Worm (Caenorhabditis elegans): ENCODE data around the gene C28D4.4.
A peak's percentile ranks its signal among the peaks of the same experiment; 100 is the strongest.

C28D4.4 gene

DNA sequence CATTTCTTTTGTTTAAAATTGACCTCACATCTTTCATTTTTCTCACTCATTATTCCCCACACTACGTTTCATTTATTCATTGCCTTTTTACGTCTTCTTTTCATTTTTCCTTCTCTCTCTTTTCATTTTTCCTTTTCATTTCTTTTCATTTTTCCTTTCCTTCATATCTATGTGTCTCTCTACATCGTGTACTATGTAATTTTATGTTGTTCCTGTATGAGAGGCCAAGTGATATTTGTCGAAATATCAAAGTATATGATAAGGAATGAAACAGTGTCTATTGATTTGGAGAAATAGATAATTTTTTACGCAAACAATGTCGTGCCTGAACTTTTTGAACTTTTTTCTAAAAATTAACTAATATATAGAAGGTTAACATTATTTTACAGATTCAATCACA is 28.3 kb downstream of the C28D4.4 start (continued):
- TF ChIP-seq nhr-28 (tag; optimal IDR thresholded peaks at IDR 0.05) (peak; percentile 90), dpl-1 (GFP tag; optimal IDR thresholded peaks at IDR 0.05) (no peak), F49E8.2 (tag; optimal IDR thresholded peaks at IDR 0.05; ENCODE audit: borderline replicate concordance) (no peak), lin-39 (tag; optimal IDR thresholded peaks at IDR 0.05) (no peak), vab-7 (GFP tag; IDR thresholded peaks at IDR 0.05) (no peak), nhr-77 (tag; optimal IDR thresholded peaks at IDR 0.05) (peak; percentile 74), lim-7 (GFP tag; IDR thresholded peaks at IDR 0.05) (no peak), fos-1 (tag; optimal IDR thresholded peaks at IDR 0.05) (no peak), dmd-6 (GFP tag; IDR thresholded peaks at IDR 0.05) (peak; percentile 80), lsy-2 (tag; optimal IDR thresholded peaks at IDR 0.05) (peak in 1 of 2 experiments; percentile 53)

ce11 chrIV:9714264-9714663 is 30.5 kb downstream of the C28D4.4 start:
- no peak for TF ChIP-seq lsy-2 (tag; optimal IDR thresholded peaks at IDR 0.05)
- TF ChIP-seq nhr-42 (GFP tag; IDR thresholded peaks at IDR 0.05), result no peak
- TF ChIP-seq F49E8.2 (tag; optimal IDR thresholded peaks at IDR 0.05; ENCODE audit: borderline replicate concordance), result no peak
- no peak for TF ChIP-seq hmg-1.1 (GFP tag; IDR thresholded peaks at IDR 0.05)
- TF ChIP-seq zip-11 (GFP tag; IDR thresholded peaks at IDR 0.05), result no peak
- no peak for TF ChIP-seq ztf-11 (tag; optimal IDR thresholded peaks at IDR 0.05)
- TF ChIP-seq unc-62 (GFP tag; optimal IDR thresholded peaks at IDR 0.05 in 1 of 2), result peak in 1 of 2 experiments; percentile 94
- TF ChIP-seq unc-62 (tag; optimal IDR thresholded peaks at IDR 0.05), result no peak
- TF ChIP-seq ceh-32 (tag; optimal IDR thresholded peaks at IDR 0.05; ENCODE audit: poor library complexity), result no peak

ce11 chrIV:9712782-9713181 is 32.0 kb downstream of the C28D4.4 start, which contains the start of gene K01H12.4:
K01H12.4 (plus strand) TSS chrIV:9713082.
- TF ChIP-seq fkh-10 (GFP tag; optimal IDR thresholded peaks at IDR 0.05) (no peak), T26A8.4 (GFP tag; IDR thresholded peaks at IDR 0.05) (no peak), aha-1 (tag) (peak; percentile 28)

ce11 chrIV:9709887-9710286 is 34.9 kb downstream of the C28D4.4 start, which contains the start of gene nhr-38:
nhr-38 (plus strand) TSS chrIV:9710187.
- peak in 1 of 2 experiments; percentile 41 for TF ChIP-seq unc-62 (GFP tag; optimal IDR thresholded peaks at IDR 0.05 in 1 of 2)
- TF ChIP-seq unc-62 (tag; optimal IDR thresholded peaks at IDR 0.05), result no peak
- no peak for TF ChIP-seq hif-1 (tag; optimal IDR thresholded peaks at IDR 0.05)

DNA sequence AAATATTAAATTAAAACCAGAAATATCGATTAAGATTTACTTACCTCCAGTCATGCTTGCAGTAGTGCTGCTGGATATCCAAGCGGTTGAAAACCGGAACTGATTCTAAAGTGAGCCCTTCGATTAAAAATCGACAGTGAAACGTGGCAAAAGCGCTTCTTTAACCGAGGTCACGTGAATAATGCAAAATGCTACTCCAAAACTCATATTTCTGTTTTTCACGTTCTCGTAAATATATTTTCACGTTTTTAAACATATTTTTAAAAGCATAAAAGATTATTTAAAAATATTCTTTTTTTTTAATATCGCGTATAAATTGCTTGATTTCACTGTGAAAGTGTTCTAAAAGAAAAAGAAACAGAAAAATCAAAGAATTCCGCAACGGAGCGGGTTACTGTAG is 35.6 kb downstream of the C28D4.4 start, which contains the start of gene ant-1.3:
Gene ant-1.3, minus strand, starts transcription at position 101 of the 400 bp plus-strand sequence.
- TF ChIP-seq ztf-11 (tag; optimal IDR thresholded peaks at IDR 0.05) (no peak), F49E8.2 (tag; optimal IDR thresholded peaks at IDR 0.05; ENCODE audit: borderline replicate concordance) (no peak), fos-1 (tag; optimal IDR thresholded peaks at IDR 0.05) (no peak), T26A8.4 (GFP tag; IDR thresholded peaks at IDR 0.05) (no peak), zfp-3 (GFP tag; conservative IDR thresholded peaks at IDR 0.05) (no peak), nhr-41 (GFP tag; IDR thresholded peaks at IDR 0.05) (no peak), mxl-2 (GFP tag; conservative IDR thresholded peaks at IDR 0.05) (no peak), lin-1 (GFP tag; IDR thresholded peaks at IDR 0.05) (no peak), daf-12 (tag; optimal IDR thresholded peaks at IDR 0.05) (no peak), unc-130 (GFP tag; optimal IDR thresholded peaks at IDR 0.05) (no peak), tra-1 (GFP tag; IDR thresholded peaks at IDR 0.05) (no peak)

- TF ChIP-seq egl-43 (GFP tag; IDR thresholded peaks at IDR 0.05) (no peak), dpl-1 (GFP tag; optimal IDR thresholded peaks at IDR 0.05) (peak; percentile 35), hlh-30 (tag; optimal IDR thresholded peaks at IDR 0.05; ENCODE audit: insufficient read depth) (peak; percentile 82), ceh-82 (tag; optimal IDR thresholded peaks at IDR 0.05) (no peak), nhr-42 (GFP tag; IDR thresholded peaks at IDR 0.05) (no peak), nhr-28 (tag; optimal IDR thresholded peaks at IDR 0.05) (peak; percentile 1), tag-97 (GFP tag; IDR thresholded peaks at IDR 0.05) (no peak), madf-9 (GFP tag; conservative IDR thresholded peaks at IDR 0.05) (no peak), lsy-2 (tag; optimal IDR thresholded peaks at IDR 0.05) (peak; percentile 80 to 98), lin-13 (GFP tag; optimal IDR thresholded peaks at IDR 0.05) (no peak), lin-38 (GFP tag; IDR thresholded peaks at IDR 0.05) (peak; percentile 23; the same call in 1 of the 2 replicates)
Observed at ce11 chrIV:9706704-9707197, 38.1 kb downstream of the C28D4.4 start, which contains the start of the genes dcaf-1 and dph-3. dcaf-1 (minus strand) TSS chrIV:9706723. dph-3 (plus strand) TSS chrIV:9707147.
